Fruit fly (Drosophila melanogaster) whole organism, embryonic: ENCODE data around the gene Tim17b.
"Not testable (repeated sequence)": the region's sequence is repeated elsewhere in the genome, so short reads cannot be mapped to it uniquely, and the experiment has no call there.

Experiments used
- CG17328 ChIP-seq: fragments of 200-800 bp; sonication (Bioruptor generic); IDR thresholded peaks from 2 replicates; pipeline ENCODE4 v1.3.6; 2022; ENCODE audit warnings: missing biosample characterization, missing genetic modification characterization
- Hr78 ChIP-seq, 2 experiments: fragments of 200-800 bp in 1 of 2; fragments of >200 bp in 1 of 2; sonication (Bioruptor generic) in 1 of 2; optimal IDR thresholded peaks; 2 replicates each; lab custom pipeline; 2017 to 2019; ENCODE audit warnings: missing biosample characterization in 2 of 2, missing genetic modification characterization in 2 of 2, mild to moderate bottlenecking in 1 of 2, moderate library complexity in 1 of 2
- Sox102F ChIP-seq: fragments of 200-800 bp; sonication (Bioruptor generic); optimal IDR thresholded peaks from 2 replicates; lab custom pipeline; 2018; ENCODE audit warnings: missing biosample characterization, mild to moderate bottlenecking, missing genetic modification characterization, moderate library complexity
- br ChIP-seq: fragments of >200 bp; optimal IDR thresholded peaks from 2 replicates; lab custom pipeline; 2017
- disco-r ChIP-seq: fragments of 200-800 bp; sonication (Bioruptor generic); optimal IDR thresholded peaks from 2 replicates; lab custom pipeline; 2016; ENCODE audit warnings: missing biosample characterization, missing genetic modification characterization
- ftz-f1 ChIP-seq: fragments of 200-800 bp; sonication (Bioruptor generic); optimal IDR thresholded peaks from 2 replicates; lab custom pipeline; 2016; ENCODE audit warnings: missing biosample characterization, missing genetic modification characterization
- gfzf ChIP-seq: fragments of 200-800 bp; sonication (Bioruptor generic); optimal IDR thresholded peaks from 2 replicates; lab custom pipeline; 2016; ENCODE audit warnings: missing biosample characterization, mild to moderate bottlenecking, missing genetic modification characterization, moderate library complexity
- mirr ChIP-seq: fragments of 200-800 bp; sonication (Bioruptor generic); optimal IDR thresholded peaks from 3 replicates; lab custom pipeline; 2018; ENCODE audit warnings: missing biosample characterization, mild to moderate bottlenecking, missing genetic modification characterization
- trem ChIP-seq: fragments of 200-800 bp; optimal IDR thresholded peaks from 3 replicates; lab custom pipeline; 2019; ENCODE audit warnings: missing biosample characterization, mild to moderate bottlenecking, missing genetic modification characterization, moderate library complexity

DNA sequence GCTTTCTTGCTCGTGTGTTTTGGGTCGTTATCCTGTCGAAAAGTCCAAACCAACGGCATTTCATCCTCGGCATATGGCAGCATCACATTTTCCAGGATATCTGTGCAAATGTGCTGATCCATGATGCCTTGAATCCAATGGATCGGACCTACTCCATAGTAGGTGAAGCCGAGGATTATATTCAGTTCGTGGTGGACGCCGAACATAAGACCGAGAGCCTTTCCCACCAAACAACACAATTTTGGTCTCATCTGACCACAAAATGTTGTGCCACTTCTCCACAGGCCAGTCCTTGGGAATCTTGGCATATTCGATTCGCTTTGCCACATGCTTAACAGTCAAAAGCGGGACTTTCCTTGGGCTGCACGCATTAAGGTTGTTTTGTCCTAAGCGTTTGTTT lies 12.5 kb downstream of the Tim17b start:
- TF ChIP-seq Sox102F (GFP tag; lab: Kevin White, UChicago); mirr; br (lab: Kevin White, UChicago); Hr78 (GFP tag; optimal IDR thresholded peaks at IDR 0.05; lab: Kevin White, UChicago); gfzf; trem (tag; lab: Kevin White, UChicago); CG17328 (GFP tag; lab: Robert Waterston, UW); ftz-f1 (GFP tag; lab: Kevin White, UChicago); disco-r (GFP tag; lab: Kevin White, UChicago): not testable (repeated sequence)
